Fruit fly (Drosophila melanogaster) S2 (cell line): ENCODE measurements around the gene CG32198.

Experiments used
- CG8478 ChIP-seq: fragments of >200 bp; optimal IDR thresholded peaks from 2 replicates; lab custom pipeline; 2018
- CTCF ChIP-seq, 2 experiments: fragments of >200 bp; optimal IDR thresholded peaks; 2 replicates each; lab custom pipeline; 2018

Gene CG32198

DNA sequence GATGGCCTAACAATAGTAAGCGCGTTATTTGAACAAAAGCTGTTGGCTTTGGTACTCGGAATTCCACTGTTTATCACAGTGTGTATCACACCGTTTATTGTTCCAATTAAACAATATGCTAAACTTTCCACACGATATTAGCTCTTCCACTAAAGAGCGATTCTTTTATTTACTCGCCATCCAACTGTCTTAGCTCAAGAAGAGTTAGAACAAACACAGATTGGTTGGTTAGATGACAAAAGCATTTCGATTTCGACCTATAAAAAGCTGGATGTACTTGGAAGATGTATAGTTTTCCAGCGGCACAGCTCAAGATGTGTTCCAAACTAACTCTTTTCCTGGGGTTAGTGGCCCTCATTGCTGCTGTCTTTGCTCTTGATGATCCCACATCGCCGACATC, at the start of gene CG32198:
CG32198 (plus strand) TSS at position 301 of the 400 bp plus-strand sequence.
- TF ChIP-seq CTCF (optimal IDR thresholded peaks at IDR 0.05; lab: Kevin White, UChicago) (no peak), CG8478 (lab: Kevin White, UChicago) (no peak)

DNA sequence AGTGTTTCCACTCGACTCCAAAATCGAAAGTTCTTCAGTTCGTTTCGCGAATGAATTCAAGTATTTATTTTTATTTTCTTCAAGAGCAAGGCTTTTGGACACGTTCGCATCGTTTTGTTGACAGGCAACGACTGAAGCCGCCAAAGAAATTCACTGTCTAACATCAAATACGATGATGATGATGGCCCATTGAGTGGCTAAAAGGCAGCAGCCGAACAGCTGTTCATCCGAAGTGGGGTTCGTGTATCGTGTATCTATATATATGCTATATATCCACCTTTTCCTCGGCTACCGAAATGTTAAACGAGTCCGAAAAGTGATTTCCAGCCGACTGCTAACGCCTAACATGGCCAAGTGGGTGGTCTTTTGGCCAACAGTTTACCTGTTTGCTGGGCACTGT, 24.4 kb upstream of the CG32198 start, which contains the start of gene AstC-R2:
AstC-R2 (minus strand) TSS at position 133 of the 400 bp plus-strand sequence.
- TF ChIP-seq CTCF (optimal IDR thresholded peaks at IDR 0.05; lab: Kevin White, UChicago) = no peak
- no peak for TF ChIP-seq CG8478 (lab: Kevin White, UChicago)

- TF ChIP-seq CTCF (optimal IDR thresholded peaks at IDR 0.05; lab: Kevin White, UChicago) (no peak), CG8478 (lab: Kevin White, UChicago) (no peak)
These were observed 13.1 kb downstream of the CG32198 start for dm6 chr3L:18539832-18540231.

- TF ChIP-seq CTCF (optimal IDR thresholded peaks at IDR 0.05; lab: Kevin White, UChicago) (no peak), CG8478 (lab: Kevin White, UChicago) (no peak)
These were observed 33.2 kb downstream of the CG32198 start, which contains the start of gene AstC-R1 for dm6 chr3L:18559958-18560357. TSS of gene AstC-R1 (plus strand) at chr3L:18560258.
